Worm (Caenorhabditis elegans): ENCODE results near the gene F28C6.10.

DNA sequence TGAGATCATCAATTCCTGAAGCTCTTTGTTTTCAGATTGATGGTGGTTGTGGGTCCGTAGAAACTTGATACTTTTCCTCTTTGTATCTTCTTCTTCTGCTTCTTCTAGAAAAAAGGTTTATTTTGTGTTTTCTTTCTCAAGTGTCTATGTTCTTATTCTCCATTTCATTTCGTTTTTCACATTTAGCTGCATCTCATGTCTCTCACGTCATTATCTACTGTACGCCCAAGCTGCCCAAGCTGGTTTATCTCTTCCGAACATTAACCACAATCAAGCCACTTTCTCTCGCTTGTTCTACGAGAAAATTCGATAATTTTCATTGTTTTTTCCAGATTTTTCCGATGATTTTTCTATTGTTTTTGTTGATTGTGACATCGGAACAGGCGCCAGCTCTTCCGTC lies 8.5 kb upstream of the F28C6.10 start, which contains the start of gene F28C6.5:
- TF ChIP-seq F10B5.3 (tag; optimal IDR thresholded peaks at IDR 0.05) (no peak), pha-4 (GFP tag; IDR thresholded peaks at IDR 0.05) (no peak), pha-4 (tag; optimal IDR thresholded peaks at IDR 0.05) (no peak), unc-62 (GFP tag; optimal IDR thresholded peaks at IDR 0.05 in 1 of 2) (no peak), unc-62 (tag; optimal IDR thresholded peaks at IDR 0.05) (no peak), fos-1 (tag; optimal IDR thresholded peaks at IDR 0.05) (no peak), nhr-77 (tag; optimal IDR thresholded peaks at IDR 0.05) (no peak), dmd-6 (GFP tag; IDR thresholded peaks at IDR 0.05) (no peak), madf-9 (GFP tag; conservative IDR thresholded peaks at IDR 0.05) (no peak), nhr-28 (tag; optimal IDR thresholded peaks at IDR 0.05) (no peak), ama-1 (optimal IDR thresholded peaks at IDR 0.05) (no peak)
